Fruit fly (Drosophila melanogaster) whole organism, embryonic: ENCODE measurements around the gene CG13369.
A peak's percentile ranks its signal among the peaks of the same experiment; 100 is the strongest.

Source experiments
- Antp ChIP-seq: fragments of 200-800 bp; sonication (Bioruptor generic); optimal IDR thresholded peaks from 3 replicates; lab custom pipeline; 2016; ENCODE audit warnings: missing biosample characterization, missing genetic modification characterization
- Atf-2 ChIP-seq: fragments of 200-800 bp; sonication (Bioruptor generic); optimal IDR thresholded peaks from 2 replicates; lab custom pipeline; 2016; ENCODE audit warnings: missing biosample characterization, missing genetic modification characterization
- Atf3 ChIP-seq: fragments of 200-800 bp; sonication (Bioruptor generic); optimal IDR thresholded peaks from 3 replicates; lab custom pipeline; 2016; ENCODE audit warnings: missing biosample characterization, missing genetic modification characterization
- CG10565 ChIP-seq: fragments of 200-800 bp; sonication (Bioruptor generic); optimal IDR thresholded peaks from 3 replicates; lab custom pipeline; 2016; ENCODE audit warnings: missing biosample characterization, mild to moderate bottlenecking, missing genetic modification characterization
- CG11504 ChIP-seq: fragments of 200-800 bp; sonication (Bioruptor generic); optimal IDR thresholded peaks from 3 replicates; lab custom pipeline; 2019; ENCODE audit warnings: missing biosample characterization, mild to moderate bottlenecking, missing genetic modification characterization, moderate library complexity
- CG12219 ChIP-seq: fragments of 200-800 bp; sonication (Bioruptor generic); optimal IDR thresholded peaks from 3 replicates; lab custom pipeline; 2018; ENCODE audit warnings: missing biosample characterization, mild to moderate bottlenecking, missing genetic modification characterization
- CG12299 ChIP-seq: fragments of 200-800 bp; sonication (Bioruptor generic); optimal IDR thresholded peaks from 2 replicates; lab custom pipeline; 2018; ENCODE audit warnings: missing biosample characterization, mild to moderate bottlenecking, missing genetic modification characterization
- CG12391 ChIP-seq: fragments of 200-800 bp; sonication (Bioruptor generic); optimal IDR thresholded peaks from 3 replicates; lab custom pipeline; 2018; ENCODE audit warnings: missing biosample characterization, mild to moderate bottlenecking, missing genetic modification characterization, moderate library complexity
- CG13894 ChIP-seq: fragments of 200-800 bp; sonication (Bioruptor generic); optimal IDR thresholded peaks from 3 replicates; lab custom pipeline; 2018; ENCODE audit warnings: missing biosample characterization, mild to moderate bottlenecking, missing genetic modification characterization, moderate library complexity
- CG14014 ChIP-seq: fragments of 200-800 bp; sonication (Bioruptor generic); IDR thresholded peaks from 2 replicates; pipeline ENCODE4 v1.3.6; 2022; ENCODE audit warnings: missing biosample characterization, missing genetic modification characterization
- CG15269 ChIP-seq: fragments of 200-800 bp; sonication (Bioruptor generic); optimal IDR thresholded peaks from 2 replicates; lab custom pipeline; 2018; ENCODE audit warnings: missing biosample characterization, mild to moderate bottlenecking, missing genetic modification characterization, moderate library complexity
- CG1647 ChIP-seq: fragments of 200-800 bp; sonication (Bioruptor generic); optimal IDR thresholded peaks from 3 replicates; lab custom pipeline; 2016; ENCODE audit warnings: missing biosample characterization, missing genetic modification characterization
- CG16815 ChIP-seq: fragments of 200-800 bp; sonication (Bioruptor generic); optimal IDR thresholded peaks from 3 replicates; lab custom pipeline; 2017; ENCODE audit warnings: missing biosample characterization, mild to moderate bottlenecking, missing genetic modification characterization
- CG1832 ChIP-seq: fragments of 200-800 bp; sonication (Bioruptor generic); optimal IDR thresholded peaks from 2 replicates; lab custom pipeline; 2017; ENCODE audit warnings: missing biosample characterization, mild to moderate bottlenecking, missing genetic modification characterization, inconsistent platforms
- CG30431 ChIP-seq: fragments of 200-800 bp; sonication (Bioruptor generic); optimal IDR thresholded peaks from 2 replicates; lab custom pipeline; 2017; ENCODE audit warnings: missing biosample characterization, missing genetic modification characterization
- CG32532 ChIP-seq: fragments of 200-800 bp; sonication (Bioruptor generic); IDR thresholded peaks from 2 replicates; pipeline ENCODE4 v1.3.6; 2022; ENCODE audit warnings: missing biosample characterization, missing genetic modification characterization
- CG6854 ChIP-seq: fragments of 200-800 bp; sonication (Bioruptor generic); optimal IDR thresholded peaks from 3 replicates; lab custom pipeline; 2017; ENCODE audit warnings: missing biosample characterization, mild to moderate bottlenecking, missing genetic modification characterization
- CG7357 ChIP-seq: fragments of 200-800 bp; sonication (Bioruptor generic); IDR thresholded peaks from 3 replicates; pipeline ENCODE4 v1.3.6; 2022; ENCODE audit warnings: missing biosample characterization, missing genetic modification characterization
- CG7928 ChIP-seq: fragments of 200-800 bp; sonication (Bioruptor generic); optimal IDR thresholded peaks from 2 replicates; lab custom pipeline; 2017; ENCODE audit warnings: missing biosample characterization, mild to moderate bottlenecking, missing genetic modification characterization
- CG9797 ChIP-seq: fragments of 200-800 bp; sonication (Bioruptor generic); optimal IDR thresholded peaks from 3 replicates; lab custom pipeline; 2018; ENCODE audit warnings: missing biosample characterization, mild to moderate bottlenecking, missing genetic modification characterization
- Camta ChIP-seq: fragments of 200-800 bp; sonication (Bioruptor generic); optimal IDR thresholded peaks from 2 replicates; lab custom pipeline; 2016; ENCODE audit warnings: missing biosample characterization, missing genetic modification characterization
- CrebB ChIP-seq: fragments of 200-800 bp; sonication (Bioruptor generic); optimal IDR thresholded peaks from 3 replicates; lab custom pipeline; 2018; ENCODE audit warnings: missing biosample characterization, mild to moderate bottlenecking, missing genetic modification characterization
- Doc3 ChIP-seq: fragments of 200-800 bp; sonication (Bioruptor generic); IDR thresholded peaks from 3 replicates; pipeline ENCODE4 v1.3.6; 2022; ENCODE audit warnings: missing biosample characterization, missing genetic modification characterization; ENCODE audit not compliant: partially characterized antibody
- Drgx ChIP-seq: fragments of 200-800 bp; sonication (Bioruptor generic); IDR thresholded peaks from 2 replicates; pipeline ENCODE4 v1.3.6; 2022; ENCODE audit warnings: missing biosample characterization, missing genetic modification characterization
- Ets97D ChIP-seq: fragments of 200-800 bp; sonication (Bioruptor generic); optimal IDR thresholded peaks from 3 replicates; lab custom pipeline; 2016; ENCODE audit warnings: missing biosample characterization, missing genetic modification characterization
- Fer1 ChIP-seq: fragments of 200-800 bp; sonication (Bioruptor generic); optimal IDR thresholded peaks from 2 replicates; lab custom pipeline; 2017; ENCODE audit warnings: missing biosample characterization, mild to moderate bottlenecking, missing genetic modification characterization
- MESR4 ChIP-seq: fragments of 200-800 bp; sonication (Bioruptor generic); optimal IDR thresholded peaks from 2 replicates; lab custom pipeline; 2018; ENCODE audit warnings: missing biosample characterization, mild to moderate bottlenecking, missing genetic modification characterization, moderate library complexity
- Sox102F ChIP-seq: fragments of 200-800 bp; sonication (Bioruptor generic); optimal IDR thresholded peaks from 2 replicates; lab custom pipeline; 2018; ENCODE audit warnings: missing biosample characterization, mild to moderate bottlenecking, missing genetic modification characterization, moderate library complexity
- Trl ChIP-seq, 3 experiments: fragments of >200 bp in 2 of 3; fragments of 200-800 bp in 1 of 3; sonication (Bioruptor generic) in 1 of 3; optimal IDR thresholded peaks; 2 replicates in 1 of 3; 3 replicates in 2 of 3; lab custom pipeline; 2016 to 2017; ENCODE audit warnings: missing biosample characterization in 1 of 3, missing genetic modification characterization in 1 of 3
- abd-A ChIP-seq: fragments of 200-800 bp; sonication (Bioruptor generic); optimal IDR thresholded peaks from 3 replicates; lab custom pipeline; 2019; ENCODE audit warnings: missing biosample characterization, mild to moderate bottlenecking, missing genetic modification characterization, moderate library complexity
- al ChIP-seq: fragments of 200-800 bp; sonication (Bioruptor generic); IDR thresholded peaks from 2 replicates; pipeline ENCODE4 v1.3.6; 2022; ENCODE audit warnings: missing biosample characterization, missing genetic modification characterization
- cas ChIP-seq: fragments of 200-800 bp; sonication (Bioruptor generic); IDR thresholded peaks from 2 replicates; pipeline ENCODE4 v1.3.6; 2022; ENCODE audit warnings: missing biosample characterization, missing genetic modification characterization
- cg ChIP-seq: fragments of 200-800 bp; sonication (Bioruptor generic); optimal IDR thresholded peaks from 3 replicates; lab custom pipeline; 2019; ENCODE audit warnings: missing biosample characterization, mild to moderate bottlenecking, missing genetic modification characterization, moderate library complexity
- emc ChIP-seq: fragments of 200-800 bp; sonication (Bioruptor generic); optimal IDR thresholded peaks from 2 replicates; lab custom pipeline; 2016; ENCODE audit warnings: missing biosample characterization, missing genetic modification characterization
- ewg ChIP-seq: fragments of 200-800 bp; sonication (Bioruptor generic); optimal IDR thresholded peaks from 3 replicates; lab custom pipeline; 2017; ENCODE audit warnings: mild to moderate bottlenecking, missing biosample characterization, missing genetic modification reagents, missing genetic modification characterization
- gfzf ChIP-seq: fragments of 200-800 bp; sonication (Bioruptor generic); optimal IDR thresholded peaks from 2 replicates; lab custom pipeline; 2016; ENCODE audit warnings: missing biosample characterization, mild to moderate bottlenecking, missing genetic modification characterization, moderate library complexity
- grau ChIP-seq: fragments of 200-800 bp; optimal IDR thresholded peaks from 3 replicates; lab custom pipeline; 2019; ENCODE audit warnings: missing biosample characterization, mild to moderate bottlenecking, missing genetic modification characterization, moderate library complexity
- hbn ChIP-seq: fragments of 200-800 bp; sonication (Bioruptor generic); IDR thresholded peaks from 2 replicates; pipeline ENCODE4 v1.3.6; 2022; ENCODE audit warnings: missing biosample characterization, missing genetic modification characterization; ENCODE audit not compliant: partially characterized antibody
- her ChIP-seq: fragments of 200-800 bp; sonication (Bioruptor generic); optimal IDR thresholded peaks from 2 replicates; lab custom pipeline; 2016; ENCODE audit warnings: missing biosample characterization, missing genetic modification characterization
- insv ChIP-seq, 2 experiments: fragments of 200-800 bp; sonication (Bioruptor generic); optimal IDR thresholded peaks; 3 replicates each; lab custom pipeline; 2016 to 2018; ENCODE audit warnings: missing biosample characterization in 2 of 2, missing genetic modification characterization in 2 of 2
- inv ChIP-seq: fragments of 200-800 bp; sonication (Bioruptor generic); IDR thresholded peaks from 2 replicates; pipeline ENCODE4 v1.3.6; 2022; ENCODE audit warnings: missing biosample characterization, missing genetic modification characterization; ENCODE audit not compliant: partially characterized antibody
- odd ChIP-seq: fragments of 200-800 bp; sonication (Bioruptor generic); optimal IDR thresholded peaks from 2 replicates; lab custom pipeline; 2017; ENCODE audit warnings: missing biosample characterization, mild to moderate bottlenecking, missing genetic modification characterization
- prd ChIP-seq, 3 experiments: fragments of >200 bp in 2 of 3; fragments of 200-800 bp in 1 of 3; sonication (Bioruptor generic) in 1 of 3; optimal IDR thresholded peaks in 2 of 3; IDR thresholded peaks in 1 of 3; 2 replicates in 2 of 3; 3 replicates in 1 of 3; pipeline versions ENCODE4 v1.3.6 to Lab custom; 2017 to 2022; ENCODE audit warnings: missing biosample characterization in 1 of 3, missing genetic modification characterization in 1 of 3
- sc ChIP-seq, 3 experiments: fragments of >200 bp in 2 of 3; fragments of 200-800 bp in 1 of 3; sonication (Bioruptor generic) in 1 of 3; optimal IDR thresholded peaks; 2 replicates in 2 of 3; 3 replicates in 1 of 3; lab custom pipeline; 2017; ENCODE audit warnings: mild to moderate bottlenecking in 1 of 3, missing biosample characterization in 1 of 3, missing genetic modification characterization in 1 of 3, missing genetic modification reagents in 1 of 3
- tio ChIP-seq: fragments of 200-800 bp; sonication (Bioruptor generic); optimal IDR thresholded peaks from 2 replicates; lab custom pipeline; 2017; ENCODE audit warnings: missing biosample characterization, missing genetic modification characterization, inconsistent platforms
- vfl ChIP-seq: fragments of 200-800 bp; sonication (Bioruptor generic); optimal IDR thresholded peaks from 2 replicates; lab custom pipeline; 2016; ENCODE audit warnings: missing biosample characterization, missing genetic modification characterization
- zf30C ChIP-seq: fragments of 200-800 bp; sonication (Bioruptor generic); optimal IDR thresholded peaks from 3 replicates; lab custom pipeline; 2018; ENCODE audit warnings: missing biosample characterization, mild to moderate bottlenecking, missing genetic modification characterization

Gene CG13369

DNA sequence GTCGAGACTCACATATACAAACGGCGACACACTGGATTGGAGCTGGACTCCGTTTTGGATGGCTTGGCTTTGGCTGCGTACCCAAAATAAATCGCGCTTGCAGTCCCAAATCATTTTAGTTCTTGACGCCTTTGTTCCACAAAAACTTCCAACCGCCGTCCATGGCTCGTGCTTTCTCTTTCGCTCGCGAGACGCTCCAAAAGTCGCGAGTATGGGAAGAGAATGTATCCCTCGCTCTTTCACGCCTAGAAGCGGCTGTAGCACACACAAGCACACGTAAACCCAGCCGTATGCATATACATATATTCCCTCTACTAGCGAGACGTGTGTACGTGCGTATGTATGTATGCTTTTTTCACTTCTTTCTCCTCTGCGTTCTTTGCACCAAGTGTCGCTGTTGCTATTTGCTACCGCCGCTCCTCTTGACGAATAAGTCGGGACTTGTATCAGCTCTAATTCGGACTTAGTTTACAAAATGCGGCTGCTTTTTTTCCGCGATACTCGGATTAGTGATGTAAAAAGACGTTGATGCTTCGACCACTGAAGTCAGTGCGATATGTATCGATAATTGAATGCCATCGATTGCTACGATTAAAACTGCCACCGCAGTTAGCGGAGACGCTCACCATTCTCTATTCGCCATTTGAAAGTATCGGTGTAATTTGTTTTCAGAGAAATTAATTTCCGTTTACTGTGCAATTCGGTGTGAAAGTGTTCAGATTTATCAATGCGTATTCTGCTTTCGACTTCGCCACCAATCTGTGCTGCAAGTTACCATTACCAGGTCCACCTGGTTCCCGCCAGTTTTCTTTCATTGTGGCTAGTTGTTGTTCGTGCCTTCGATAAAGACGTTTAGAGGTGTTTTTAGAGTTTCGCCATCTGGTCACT, 32.5 kb downstream of the CG13369 start, which contains the start of the genes Hmt4-20 and SkpA (continued):
- TF ChIP-seq Trl (optimal IDR thresholded peaks at IDR 0.05; lab: Kevin White, UChicago) (peak in 1 of 2 experiments; percentile 30), Trl (GFP tag; optimal IDR thresholded peaks at IDR 0.05; lab: Kevin White, UChicago) (no peak), Drgx (no peak), Fer1 (GFP tag; lab: Kevin White, UChicago) (no peak), Sox102F (GFP tag; lab: Kevin White, UChicago) (no peak), cas (no peak), CG16815 (GFP tag; lab: Kevin White, UChicago) (no peak), CG11504 (tag; lab: Kevin White, UChicago) (peak; percentile 33), al (GFP tag; lab: Robert Waterston, UW) (no peak), CG9797 (GFP tag; lab: Kevin White, UChicago) (peak; percentile 92), odd (GFP tag; lab: Kevin White, UChicago) (no peak), Doc3 (GFP tag; lab: Robert Waterston, UW) (peak; percentile 80), CG7928 (GFP tag; lab: Kevin White, UChicago) (no peak), prd (optimal IDR thresholded peaks at IDR 0.05; lab: Kevin White, UChicago) (no peak), prd (GFP tag; IDR thresholded peaks at IDR 0.05; lab: Robert Waterston, UW) (no peak), CG12219 (GFP tag; lab: Kevin White, UChicago) (no peak), CG30431 (GFP tag; lab: Kevin White, UChicago) (no peak), insv (GFP tag; optimal IDR thresholded peaks at IDR 0.05; lab: Kevin White, UChicago) (no peak), CG15269 (no peak), ewg (GFP tag; lab: Kevin White, UChicago) (peak; percentile 14), CG12299 (no peak), CG1647 (GFP tag; lab: Kevin White, UChicago) (no peak), abd-A (peak; percentile 6), emc (GFP tag; lab: Kevin White, UChicago) (no peak), tio (GFP tag; lab: Kevin White, UChicago) (no peak), Ets97D (GFP tag; lab: Kevin White, UChicago) (peak; percentile 70), CG14014 (no peak), sc (optimal IDR thresholded peaks at IDR 0.05; lab: Kevin White, UChicago) (no peak), sc (GFP tag; optimal IDR thresholded peaks at IDR 0.05; lab: Kevin White, UChicago) (no peak), zf30C (GFP tag; lab: Kevin White, UChicago) (no peak), CG10565 (GFP tag; lab: Kevin White, UChicago) (no peak), CG1832 (GFP tag; lab: Kevin White, UChicago) (peak; percentile 84), grau (tag; lab: Kevin White, UChicago) (peak; percentile 1), CG12391 (tag; lab: Kevin White, UChicago) (no peak), CG7357 (GFP tag; lab: Robert Waterston, UW) (no peak), CG13894 (no peak), gfzf (GFP tag; lab: Kevin White, UChicago) (peak; percentile 93), CG32532 (GFP tag; lab: Robert Waterston, UW) (no peak), cg (peak; percentile 88), hbn (GFP tag; lab: Robert Waterston, UW) (peak; percentile 79), inv (GFP tag; lab: Robert Waterston, UW) (peak; percentile 94), Camta (GFP tag; lab: Kevin White, UChicago) (no peak), Antp (GFP tag; lab: Kevin White, UChicago) (peak; percentile 16), Atf-2 (GFP tag; lab: Kevin White, UChicago) (no peak), her (GFP tag; lab: Kevin White, UChicago) (no peak), CrebB (tag; lab: Kevin White, UChicago) (no peak), CG6854 (GFP tag; lab: Kevin White, UChicago) (no peak), vfl (GFP tag; lab: Kevin White, UChicago) (no peak), Atf3 (no peak), MESR4 (GFP tag; lab: Kevin White, UChicago) (peak; percentile 87)
